Worm (Caenorhabditis elegans) whole organism, young adult: ENCODE measurements around the gene B0334.20.

Experiments used
- F49E8.2 ChIP-seq: sonication (generic microtip); optimal IDR thresholded peaks from 3 replicates; lab custom pipeline; 2017; ENCODE audit warnings: missing genetic modification characterization, mild to moderate bottlenecking, missing compliant biosample characterization, antibody characterized with exemption, moderate library complexity; ENCODE audit not compliant: insufficient read depth
- pha-4 ChIP-seq: fragments of 150-350 bp; sonication (generic microtip); optimal IDR thresholded peaks from 2 replicates; lab custom pipeline; 2014; ENCODE audit warnings: missing biosample characterization, missing genetic modification reagents, missing genetic modification characterization

DNA sequence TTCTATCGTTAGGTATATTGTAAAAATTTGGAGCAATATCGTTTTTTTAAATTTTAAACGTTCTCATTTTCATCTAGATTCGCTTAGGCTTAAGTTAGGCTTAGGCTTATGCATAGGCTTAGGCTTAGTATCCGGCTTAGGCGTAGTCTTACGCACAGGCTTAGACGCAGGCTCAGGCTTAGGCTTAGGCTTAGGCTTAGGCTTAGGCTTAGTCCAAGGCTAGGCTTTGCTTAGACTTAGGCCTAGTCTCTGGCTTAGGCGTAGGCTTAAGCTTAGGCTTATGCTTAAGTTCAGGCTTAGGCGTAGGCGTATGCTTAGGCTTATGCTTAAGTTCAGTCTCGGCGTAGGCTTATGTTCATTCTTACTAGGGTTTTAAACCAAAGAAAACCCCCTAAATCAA is 3.5 kb upstream of the B0334.20 start:
- TF ChIP-seq F49E8.2 (tag; lab: Kevin White, UChicago) (no peak), pha-4 (tag; lab: Kevin White, UChicago) (no peak)
